Fruit fly (Drosophila melanogaster): ENCODE results near the gene CG5116.

The CG5116 gene

dm6 chr3R:25472635-25473552, 10.0 kb upstream of the CG5116 start, which contains the start of the genes Fur1 and Vps33B (continued):
- TF ChIP-seq CG3847 (GFP tag; IDR thresholded peaks at IDR 0.05) (peak; percentile 93), E2f1 (GFP tag; IDR thresholded peaks at IDR 0.05) (peak; percentile 95), unpg (GFP tag; optimal IDR thresholded peaks at IDR 0.05) (peak; percentile 96), Meics (GFP tag; optimal IDR thresholded peaks at IDR 0.05) (peak; percentile 97), CG10979 (tag; optimal IDR thresholded peaks at IDR 0.05) (peak; percentile 96), NC2α (GFP tag; optimal IDR thresholded peaks at IDR 0.05) (peak; percentile 98), slbo (GFP tag; IDR thresholded peaks at IDR 0.05) (peak; percentile 96), Dref (GFP tag; IDR thresholded peaks at IDR 0.05) (no peak), CG6813 (GFP tag; optimal IDR thresholded peaks at IDR 0.05) (peak; percentile 88), Tbp (GFP tag; optimal IDR thresholded peaks at IDR 0.05) (no peak), Med (GFP tag) (peak; percentile 100), CG31388 (GFP tag; optimal IDR thresholded peaks at IDR 0.05) (peak; percentile 96), croc (GFP tag; conservative IDR thresholded peaks at IDR 0.05) (peak; percentile 92), H2.0 (GFP tag; IDR thresholded peaks at IDR 0.05) (peak; percentile 94), CG10543 (GFP tag; optimal IDR thresholded peaks at IDR 0.05) (peak; percentile 98), cato (GFP tag; optimal IDR thresholded peaks at IDR 0.05; ENCODE audit: borderline replicate concordance) (peak; percentile 97), Xbp1 (GFP tag; optimal IDR thresholded peaks at IDR 0.05) (peak; percentile 99), aop (GFP tag; IDR thresholded peaks at IDR 0.05) (no peak; the same call in 1 of the 2 replicates), CG10565 (GFP tag; optimal IDR thresholded peaks at IDR 0.05) (peak; percentile 92), p53 (GFP tag; optimal IDR thresholded peaks at IDR 0.05) (peak; percentile 92), jing (GFP tag; optimal IDR thresholded peaks at IDR 0.05) (peak; percentile 92), CG18619 (GFP tag; optimal IDR thresholded peaks at IDR 0.05) (peak; percentile 96), amos (GFP tag; IDR thresholded peaks at IDR 0.05; ENCODE audit: partially characterized antibody) (peak; percentile 88), sc (optimal IDR thresholded peaks at IDR 0.05) (no peak), sc (GFP tag; optimal IDR thresholded peaks at IDR 0.05) (peak; percentile 96), CG10209 (GFP tag; optimal IDR thresholded peaks at IDR 0.05) (peak; percentile 97), ab (GFP tag; optimal IDR thresholded peaks at IDR 0.05) (peak; percentile 97), kay (GFP tag; optimal IDR thresholded peaks at IDR 0.05) (peak; percentile 97), CG10959 (GFP tag; IDR thresholded peaks at IDR 0.05) (peak; percentile 87; the same call in 1 of the 2 replicates), CG16815 (GFP tag; optimal IDR thresholded peaks at IDR 0.05) (peak; percentile 98), sisA (GFP tag; IDR thresholded peaks at IDR 0.05) (peak; percentile 96), CG12744 (GFP tag; optimal IDR thresholded peaks at IDR 0.05) (peak; percentile 95), C15 (GFP tag; IDR thresholded peaks at IDR 0.05) (peak; percentile 86), cas (GFP tag; IDR thresholded peaks at IDR 0.05) (peak; percentile 82), CG6765 (GFP tag; optimal IDR thresholded peaks at IDR 0.05) (peak; percentile 90), CG18764 (GFP tag; optimal IDR thresholded peaks at IDR 0.05) (peak; percentile 96), run (tag; optimal IDR thresholded peaks at IDR 0.05) (peak; percentile 86), D19B (GFP tag; optimal IDR thresholded peaks at IDR 0.05) (peak; percentile 89), Doc2 (GFP tag; IDR thresholded peaks at IDR 0.05) (no peak), D19A (tag; optimal IDR thresholded peaks at IDR 0.05) (peak; percentile 92), grau (tag; optimal IDR thresholded peaks at IDR 0.05) (peak; percentile 96), CG11723 (GFP tag; optimal IDR thresholded peaks at IDR 0.05) (peak; percentile 96), pita (GFP tag; optimal IDR thresholded peaks at IDR 0.05) (no peak), Fer3 (tag; optimal IDR thresholded peaks at IDR 0.05) (peak; percentile 94), ttk (GFP tag; IDR thresholded peaks at IDR 0.05) (peak; percentile 91; the same call in 1 of the 2 replicates), Ssrp (tag; optimal IDR thresholded peaks at IDR 0.05) (peak; percentile 97), CG34224 (GFP tag; IDR thresholded peaks at IDR 0.05; ENCODE audit: partially characterized antibody) (peak; percentile 73), mirr (GFP tag; optimal IDR thresholded peaks at IDR 0.05) (peak; percentile 94), Neu2 (GFP tag; optimal IDR thresholded peaks at IDR 0.05; ENCODE audit: borderline replicate concordance) (peak; percentile 94)

Data from whole organism, embryonic.